Fruit fly (Drosophila melanogaster): ENCODE measurements around the gene CG11342.

- TF ChIP-seq cnc (optimal IDR thresholded peaks at IDR 0.05): peak; percentile 10 to 68
- no peak for TF ChIP-seq pad (GFP tag; optimal IDR thresholded peaks at IDR 0.05)
- no peak for TF ChIP-seq ovo (GFP tag; optimal IDR thresholded peaks at IDR 0.05)
- no peak for TF ChIP-seq kay (GFP tag; ENCODE audit: borderline replicate concordance)
- peak; percentile 37 for TF ChIP-seq CG5204 (GFP tag; optimal IDR thresholded peaks at IDR 0.05)
- TF ChIP-seq CG11617 (GFP tag; optimal IDR thresholded peaks at IDR 0.05): no peak
- TF ChIP-seq Mnt (GFP tag; optimal IDR thresholded peaks at IDR 0.05): peak; percentile 41
- TF ChIP-seq CG7101 (tag; optimal IDR thresholded peaks at IDR 0.05): peak; percentile 53
Observed at dm6 chr3L:4415326-4416274, 48.3 kb upstream of the CG11342 start.
